Worm (Caenorhabditis elegans) whole organism, L4/young adult: Measurements from ENCODE around the gene Y37H2A.10.

Source experiments
- dao-5 ChIP-seq: sonication (generic microtip); optimal IDR thresholded peaks from 2 replicates; lab custom pipeline; 2016; ENCODE audit warnings: missing genotype, missing genetic modification characterization, moderate library complexity, missing compliant biosample characterization
- him-1 ChIP-seq: sonication (generic microtip); optimal IDR thresholded peaks from 2 replicates; lab custom pipeline; 2016; ENCODE audit warnings: missing genotype, missing genetic modification reagents, missing genetic modification characterization, missing compliant biosample characterization

- TF ChIP-seq him-1 (tag; lab: Kevin White, UChicago): no peak
- no peak for TF ChIP-seq dao-5 (tag; lab: Kevin White, UChicago)
Observed at ce11 chrV:18168266-18168665, 29.5 kb downstream of the Y37H2A.10 start, which contains the start of gene C14A6.7.
